Fruit fly (Drosophila melanogaster) whole organism, embryonic: ENCODE results near the gene CCDC151.

Source experiments
- Blimp-1 ChIP-seq: fragments of 200-800 bp; sonication (Bioruptor generic); optimal IDR thresholded peaks from 3 replicates; lab custom pipeline; 2018; ENCODE audit warnings: missing biosample characterization, missing genetic modification characterization, mild to moderate bottlenecking, moderate library complexity, missing genetic modification reagents
- Bteb2 ChIP-seq: fragments of 200-800 bp; sonication (Bioruptor generic); optimal IDR thresholded peaks from 2 replicates; lab custom pipeline; 2016; ENCODE audit warnings: missing biosample characterization, missing genetic modification characterization
- CG11560 ChIP-seq: fragments of 200-800 bp; sonication (Bioruptor generic); IDR thresholded peaks from 3 replicates; pipeline ENCODE4 v1.3.6; 2022; ENCODE audit warnings: missing biosample characterization, missing genetic modification characterization
- CG12744 ChIP-seq: fragments of 200-800 bp; sonication (Bioruptor generic); optimal IDR thresholded peaks from 2 replicates; lab custom pipeline; 2016; ENCODE audit warnings: missing biosample characterization, missing genetic modification characterization
- CG12769 ChIP-seq: fragments of 200-800 bp; sonication (Bioruptor generic); optimal IDR thresholded peaks from 2 replicates; lab custom pipeline; 2019; ENCODE audit warnings: missing biosample characterization, mild to moderate bottlenecking, missing genetic modification characterization, moderate library complexity
- CG13894 ChIP-seq: fragments of 200-800 bp; sonication (Bioruptor generic); optimal IDR thresholded peaks from 3 replicates; lab custom pipeline; 2018; ENCODE audit warnings: missing biosample characterization, mild to moderate bottlenecking, missing genetic modification characterization, moderate library complexity
- CG1529 ChIP-seq: fragments of 200-800 bp; sonication (Bioruptor generic); optimal IDR thresholded peaks from 3 replicates; lab custom pipeline; 2018; ENCODE audit warnings: missing biosample characterization, missing genetic modification characterization
- CG15479 ChIP-seq: fragments of 200-800 bp; sonication (Bioruptor generic); optimal IDR thresholded peaks from 3 replicates; lab custom pipeline; 2019; ENCODE audit warnings: missing biosample characterization, mild to moderate bottlenecking, missing genetic modification characterization, moderate library complexity
- CG15696 ChIP-seq: fragments of 200-800 bp; sonication (Bioruptor generic); optimal IDR thresholded peaks from 2 replicates; lab custom pipeline; 2019; ENCODE audit warnings: missing biosample characterization, mild to moderate bottlenecking, missing genetic modification characterization, moderate library complexity
- CG16779 ChIP-seq: fragments of 200-800 bp; sonication (Bioruptor generic); IDR thresholded peaks from 2 replicates; pipeline ENCODE4 v1.3.6; 2022; ENCODE audit warnings: missing biosample characterization, missing genetic modification characterization
- CG18262 ChIP-seq: fragments of 200-800 bp; optimal IDR thresholded peaks from 3 replicates; lab custom pipeline; 2019; ENCODE audit warnings: missing biosample characterization, mild to moderate bottlenecking, missing genetic modification characterization, moderate library complexity
- CG18764 ChIP-seq: fragments of 200-800 bp; sonication (Bioruptor generic); optimal IDR thresholded peaks from 3 replicates; lab custom pipeline; 2016; ENCODE audit warnings: missing biosample characterization, missing genetic modification characterization
- CG30403 ChIP-seq: fragments of 200-800 bp; sonication (Bioruptor generic); optimal IDR thresholded peaks from 3 replicates; lab custom pipeline; 2016; ENCODE audit warnings: missing biosample characterization, missing genetic modification characterization
- CG32532 ChIP-seq: fragments of 200-800 bp; sonication (Bioruptor generic); IDR thresholded peaks from 2 replicates; pipeline ENCODE4 v1.3.6; 2022; ENCODE audit warnings: missing biosample characterization, missing genetic modification characterization
- CG33213 ChIP-seq: fragments of 200-800 bp; sonication (Bioruptor generic); optimal IDR thresholded peaks from 3 replicates; lab custom pipeline; 2016; ENCODE audit warnings: missing biosample characterization, missing genetic modification characterization
- CG3838 ChIP-seq: fragments of 200-800 bp; sonication (Bioruptor generic); optimal IDR thresholded peaks from 3 replicates; lab custom pipeline; 2016; ENCODE audit warnings: missing biosample characterization, missing genetic modification characterization
- CG4820 ChIP-seq: fragments of 200-800 bp; sonication (Bioruptor generic); optimal IDR thresholded peaks from 3 replicates; lab custom pipeline; 2016; ENCODE audit warnings: missing biosample characterization, missing genetic modification characterization
- CG4854 ChIP-seq: fragments of 200-800 bp; sonication (Bioruptor generic); optimal IDR thresholded peaks from 2 replicates; lab custom pipeline; 2016; ENCODE audit warnings: missing biosample characterization, missing genetic modification characterization, inconsistent platforms
- CG6254 ChIP-seq: fragments of 200-800 bp; sonication (Bioruptor generic); optimal IDR thresholded peaks from 3 replicates; lab custom pipeline; 2017; ENCODE audit warnings: mild to moderate bottlenecking, missing biosample characterization, missing genetic modification reagents, missing genetic modification characterization
- CG6813 ChIP-seq: fragments of 200-800 bp; sonication (Bioruptor generic); optimal IDR thresholded peaks from 2 replicates; lab custom pipeline; 2017; ENCODE audit warnings: missing biosample characterization, missing genetic modification characterization, mild to moderate bottlenecking, moderate library complexity, missing genetic modification reagents
- CG7786 ChIP-seq: fragments of 200-800 bp; sonication (Bioruptor generic); optimal IDR thresholded peaks from 2 replicates; lab custom pipeline; 2016; ENCODE audit warnings: missing biosample characterization, missing genetic modification characterization
- CG9797 ChIP-seq: fragments of 200-800 bp; sonication (Bioruptor generic); optimal IDR thresholded peaks from 3 replicates; lab custom pipeline; 2018; ENCODE audit warnings: missing biosample characterization, mild to moderate bottlenecking, missing genetic modification characterization
- CHES-1-like ChIP-seq: fragments of 200-800 bp; sonication (Bioruptor generic); optimal IDR thresholded peaks from 2 replicates; lab custom pipeline; 2016; ENCODE audit warnings: missing biosample characterization, missing genetic modification characterization
- Chrac-16 ChIP-seq: fragments of 200-800 bp; sonication (Bioruptor generic); optimal IDR thresholded peaks from 3 replicates; lab custom pipeline; 2016; ENCODE audit warnings: missing biosample characterization, missing genetic modification characterization
- Dad ChIP-seq: fragments of 200-800 bp; sonication (Bioruptor generic); optimal IDR thresholded peaks from 3 replicates; lab custom pipeline; 2016; ENCODE audit warnings: missing biosample characterization, missing genetic modification characterization
- Dp ChIP-seq: fragments of 200-800 bp; sonication (Bioruptor generic); optimal IDR thresholded peaks from 2 replicates; lab custom pipeline; 2018; ENCODE audit warnings: missing biosample characterization, mild to moderate bottlenecking, missing genetic modification characterization, moderate library complexity
- Elba2 ChIP-seq: fragments of 200-800 bp; sonication (Bioruptor generic); optimal IDR thresholded peaks from 3 replicates; lab custom pipeline; 2016; ENCODE audit warnings: missing biosample characterization, missing genetic modification characterization
- Hand ChIP-seq: fragments of 200-800 bp; sonication (Bioruptor generic); optimal IDR thresholded peaks from 2 replicates; lab custom pipeline; 2017; ENCODE audit warnings: mild to moderate bottlenecking, missing biosample characterization, missing genetic modification reagents, missing genetic modification characterization
- Hmx ChIP-seq: fragments of 200-800 bp; sonication (Bioruptor generic); optimal IDR thresholded peaks from 2 replicates; lab custom pipeline; 2016; ENCODE audit warnings: missing biosample characterization, missing genetic modification characterization
- Med ChIP-seq: fragments of 200-800 bp; sonication (Bioruptor generic); peaks from one replicate; lab custom pipeline; 2016; ENCODE audit warnings: missing biosample characterization, missing genetic modification characterization, mild to moderate bottlenecking, inconsistent platforms, moderate library complexity
- Stat92E ChIP-seq, 3 experiments: fragments of >200 bp in 2 of 3; fragments of 200-800 bp in 1 of 3; sonication (Bioruptor generic) in 1 of 3; optimal IDR thresholded peaks; 2 replicates each; lab custom pipeline; 2017 to 2019; ENCODE audit warnings: missing biosample characterization in 3 of 3, missing genetic modification characterization in 3 of 3, mild to moderate bottlenecking in 1 of 3, moderate library complexity in 1 of 3
- cg ChIP-seq: fragments of 200-800 bp; sonication (Bioruptor generic); optimal IDR thresholded peaks from 3 replicates; lab custom pipeline; 2019; ENCODE audit warnings: missing biosample characterization, mild to moderate bottlenecking, missing genetic modification characterization, moderate library complexity
- fd64A ChIP-seq: fragments of 200-800 bp; sonication (Bioruptor generic); optimal IDR thresholded peaks from 3 replicates; lab custom pipeline; 2018; ENCODE audit warnings: missing biosample characterization, mild to moderate bottlenecking, missing genetic modification characterization
- gcm2 ChIP-seq: fragments of 200-800 bp; sonication (Bioruptor generic); optimal IDR thresholded peaks from 2 replicates; lab custom pipeline; 2016; ENCODE audit warnings: missing biosample characterization, missing genetic modification characterization
- grau ChIP-seq: fragments of 200-800 bp; optimal IDR thresholded peaks from 3 replicates; lab custom pipeline; 2019; ENCODE audit warnings: missing biosample characterization, mild to moderate bottlenecking, missing genetic modification characterization, moderate library complexity
- gsb-n ChIP-seq: fragments of 200-800 bp; sonication (Bioruptor generic); optimal IDR thresholded peaks from 3 replicates; lab custom pipeline; 2018; ENCODE audit warnings: missing biosample characterization, mild to moderate bottlenecking, missing genetic modification characterization
- her ChIP-seq: fragments of 200-800 bp; sonication (Bioruptor generic); optimal IDR thresholded peaks from 2 replicates; lab custom pipeline; 2016; ENCODE audit warnings: missing biosample characterization, missing genetic modification characterization
- insv ChIP-seq, 2 experiments: fragments of 200-800 bp; sonication (Bioruptor generic); optimal IDR thresholded peaks; 3 replicates each; lab custom pipeline; 2016 to 2018; ENCODE audit warnings: missing biosample characterization in 2 of 2, missing genetic modification characterization in 2 of 2
- lola ChIP-seq, 3 experiments: fragments of >200 bp in 2 of 3; fragments of 200-800 bp in 1 of 3; sonication (Bioruptor generic) in 1 of 3; optimal IDR thresholded peaks; 2 replicates each; lab custom pipeline; 2017 to 2019; ENCODE audit warnings: missing biosample characterization in 3 of 3, missing genetic modification characterization in 3 of 3, mild to moderate bottlenecking in 1 of 3, moderate library complexity in 1 of 3
- nau ChIP-seq: fragments of 200-800 bp; sonication (Bioruptor generic); optimal IDR thresholded peaks from 3 replicates; lab custom pipeline; 2017; ENCODE audit warnings: missing biosample characterization, mild to moderate bottlenecking, missing genetic modification characterization, missing genetic modification reagents
- pan ChIP-seq, 4 experiments: fragments of >200 bp in 3 of 4; fragments of 200-800 bp in 1 of 4; sonication (Bioruptor generic) in 1 of 4; optimal IDR thresholded peaks in 3 of 4; IDR thresholded peaks in 1 of 4; 2 replicates each; pipeline versions ENCODE4 v1.3.6 to Lab custom; 2017 to 2022; ENCODE audit warnings: missing biosample characterization in 2 of 4, missing genetic modification characterization in 2 of 4, mixed read lengths in 1 of 4
- pho ChIP-seq: fragments of 200-800 bp; sonication (Bioruptor generic); optimal IDR thresholded peaks from 2 replicates; lab custom pipeline; 2016; ENCODE audit warnings: missing biosample characterization, missing genetic modification characterization
- prd ChIP-seq, 3 experiments: fragments of >200 bp in 2 of 3; fragments of 200-800 bp in 1 of 3; sonication (Bioruptor generic) in 1 of 3; optimal IDR thresholded peaks in 2 of 3; IDR thresholded peaks in 1 of 3; 2 replicates in 2 of 3; 3 replicates in 1 of 3; pipeline versions ENCODE4 v1.3.6 to Lab custom; 2017 to 2022; ENCODE audit warnings: missing biosample characterization in 1 of 3, missing genetic modification characterization in 1 of 3
- pros ChIP-seq: fragments of 200-800 bp; sonication (Bioruptor generic); optimal IDR thresholded peaks from 3 replicates; lab custom pipeline; 2019; ENCODE audit warnings: missing biosample characterization, mild to moderate bottlenecking, missing genetic modification characterization, moderate library complexity
- pzg ChIP-seq: fragments of 200-800 bp; sonication (Bioruptor generic); optimal IDR thresholded peaks from 3 replicates; lab custom pipeline; 2018; ENCODE audit warnings: missing biosample characterization, mild to moderate bottlenecking, missing genetic modification characterization, moderate library complexity
- sens ChIP-seq: fragments of 200-800 bp; sonication (Bioruptor generic); peaks from one replicate; lab custom pipeline; 2016; ENCODE audit warnings: missing biosample characterization, missing genetic modification characterization
- slbo ChIP-seq: fragments of 200-800 bp; sonication (Bioruptor generic); IDR thresholded peaks from 2 replicates; pipeline ENCODE4 v1.3.6; 2022; ENCODE audit warnings: missing biosample characterization, missing genetic modification characterization
- wek ChIP-seq: fragments of 200-800 bp; sonication (Bioruptor generic); optimal IDR thresholded peaks from 3 replicates; lab custom pipeline; 2018; ENCODE audit warnings: missing biosample characterization, mild to moderate bottlenecking, missing genetic modification characterization, moderate library complexity
- zen2 ChIP-seq: fragments of 200-800 bp; sonication (Bioruptor generic); IDR thresholded peaks from 3 replicates; pipeline ENCODE4 v1.3.6; 2022; ENCODE audit warnings: missing biosample characterization, missing genetic modification characterization; ENCODE audit not compliant: partially characterized antibody

Gene CCDC151

dm6 chr3L:11833296-11833717, 47.9 kb upstream of the CCDC151 start, which contains the start of gene CycA (continued):
- TF ChIP-seq sens (GFP tag; lab: Kevin White, UChicago) (peak; percentile 81), lola (GFP tag; optimal IDR thresholded peaks at IDR 0.05; lab: Kevin White, UChicago) (peak in 1 of 3 experiments; percentile 9), fd64A (GFP tag; lab: Kevin White, UChicago) (no peak), prd (optimal IDR thresholded peaks at IDR 0.05; lab: Kevin White, UChicago) (no peak), prd (GFP tag; IDR thresholded peaks at IDR 0.05; lab: Robert Waterston, UW) (no peak), CG30403 (GFP tag; lab: Kevin White, UChicago) (peak; percentile 12), nau (GFP tag; lab: Kevin White, UChicago) (no peak), CG7786 (GFP tag; lab: Kevin White, UChicago) (no peak), CG3838 (GFP tag; lab: Kevin White, UChicago) (no peak), Chrac-16 (GFP tag; lab: Kevin White, UChicago) (no peak), grau (tag; lab: Kevin White, UChicago) (no peak), CG15479 (no peak), CG15696 (tag; lab: Kevin White, UChicago) (no peak), pan (optimal IDR thresholded peaks at IDR 0.05; lab: Kevin White, UChicago) (no peak), pan (GFP tag; optimal IDR thresholded peaks at IDR 0.05 in 1 of 2, IDR thresholded peaks at IDR 0.05 in 1 of 2) (no peak), CG11560 (tag; lab: Robert Waterston, UW) (no peak), CG18764 (GFP tag; lab: Kevin White, UChicago) (no peak), CG1529 (GFP tag; lab: Kevin White, UChicago) (no peak), insv (GFP tag; optimal IDR thresholded peaks at IDR 0.05; lab: Kevin White, UChicago) (peak in 1 of 2 experiments; percentile 28), CG18262 (tag; lab: Kevin White, UChicago) (peak; percentile 2), CG32532 (GFP tag; lab: Robert Waterston, UW) (no peak), pzg (GFP tag; lab: Kevin White, UChicago) (peak; percentile 95), slbo (GFP tag; lab: Robert Waterston, UW) (no peak), Med (GFP tag; lab: Kevin White, UChicago) (peak; percentile 78), Bteb2 (no peak), gcm2 (GFP tag; lab: Kevin White, UChicago) (no peak), Dp (GFP tag; lab: Kevin White, UChicago) (peak; percentile 100), CG4854 (no peak), CG33213 (GFP tag; lab: Kevin White, UChicago) (peak; percentile 49), CG12744 (GFP tag; lab: Kevin White, UChicago) (no peak), CG4820 (GFP tag; lab: Kevin White, UChicago) (no peak), CG6813 (GFP tag; lab: Kevin White, UChicago) (no peak), CG16779 (no peak), Elba2 (GFP tag; lab: Kevin White, UChicago) (no peak), Stat92E (GFP tag; optimal IDR thresholded peaks at IDR 0.05; lab: Kevin White, UChicago) (peak in 1 of 3 experiments; percentile 69), CG13894 (tag; lab: Kevin White, UChicago) (no peak), cg (GFP tag; lab: Kevin White, UChicago) (peak; percentile 93), pho (GFP tag; lab: Kevin White, UChicago) (no peak), her (GFP tag; lab: Kevin White, UChicago) (no peak), Blimp-1 (no peak), wek (GFP tag; lab: Kevin White, UChicago) (peak; percentile 32), zen2 (GFP tag; lab: Robert Waterston, UW) (peak; percentile 68; the same call in 1 of the 3 replicates), Dad (GFP tag; lab: Kevin White, UChicago) (peak; percentile 23), Hmx (GFP tag; lab: Kevin White, UChicago) (no peak), CG12769 (tag; lab: Kevin White, UChicago) (no peak), pros (no peak), CHES-1-like (GFP tag; lab: Kevin White, UChicago) (no peak), CG6254 (no peak), gsb-n (tag; lab: Kevin White, UChicago) (no peak), CG9797 (peak; percentile 94), Hand (GFP tag; lab: Kevin White, UChicago) (no peak)
